Worm (Caenorhabditis elegans) whole organism, L2 larva: ENCODE measurements around the gene mccc-2.

Experiments
- C34F6.9 ChIP-seq: fragments of 150-350 bp; optimal IDR thresholded peaks from 2 replicates; lab custom pipeline; 2014; ENCODE audit warnings: missing biosample characterization, missing genetic modification characterization
- R02D3.7 ChIP-seq: fragments of 150-350 bp; optimal IDR thresholded peaks from 2 replicates; lab custom pipeline; 2014; ENCODE audit warnings: missing biosample characterization, missing genetic modification characterization
- Y55F3AM.14 ChIP-seq: fragments of 200-800 bp; sonication (Bioruptor generic); optimal IDR thresholded peaks from 2 replicates; lab custom pipeline; 2018; ENCODE audit warnings: mild to moderate bottlenecking, missing genetic modification characterization, missing compliant biosample characterization
- ZK546.5 ChIP-seq: sonication (generic microtip); optimal IDR thresholded peaks from 2 replicates; lab custom pipeline; 2017; ENCODE audit warnings: missing biosample characterization, missing genetic modification characterization
- alr-1 ChIP-seq: fragments of 150-350 bp; optimal IDR thresholded peaks from 2 replicates; lab custom pipeline; 2014; ENCODE audit warnings: missing biosample characterization, missing genetic modification characterization
- aly-2 ChIP-seq: fragments of 150-350 bp; optimal IDR thresholded peaks from 2 replicates; lab custom pipeline; 2014; ENCODE audit warnings: missing biosample characterization, missing genetic modification characterization
- ama-1 ChIP-seq: fragments of 150-350 bp; optimal IDR thresholded peaks from 2 replicates; lab custom pipeline; 2018; ENCODE audit warnings: inconsistent platforms
- blmp-1 ChIP-seq: sonication (generic microtip); optimal IDR thresholded peaks from 2 replicates; lab custom pipeline; 2017; ENCODE audit warnings: missing genetic modification characterization, mild to moderate bottlenecking, missing compliant biosample characterization, antibody characterized with exemption, moderate library complexity; ENCODE audit not compliant: insufficient read depth
- ceh-16 ChIP-seq: fragments of 150-350 bp; optimal IDR thresholded peaks from 2 replicates; lab custom pipeline; 2014; ENCODE audit warnings: missing biosample characterization, missing genetic modification characterization
- ceh-82 ChIP-seq: fragments of 150-350 bp; optimal IDR thresholded peaks from 2 replicates; lab custom pipeline; 2014; ENCODE audit warnings: missing biosample characterization, missing genetic modification characterization
- dmd-4 ChIP-seq: sonication (generic microtip); optimal IDR thresholded peaks from 2 replicates; lab custom pipeline; 2017; ENCODE audit warnings: missing biosample characterization, missing genetic modification characterization
- egl-27 ChIP-seq: sonication (generic microtip); optimal IDR thresholded peaks from 3 replicates; lab custom pipeline; 2017; ENCODE audit warnings: missing biosample characterization, missing genetic modification reagents, missing genetic modification characterization
- elt-1 ChIP-seq: fragments of 150-350 bp; optimal IDR thresholded peaks from 2 replicates; lab custom pipeline; 2014; ENCODE audit warnings: missing biosample characterization, missing genetic modification characterization
- gmeb-1 ChIP-seq: fragments of 150-350 bp; optimal IDR thresholded peaks from 2 replicates; lab custom pipeline; 2014; ENCODE audit warnings: missing biosample characterization, missing genetic modification characterization
- lin-11 ChIP-seq: fragments of 150-350 bp; sonication (generic microtip); optimal IDR thresholded peaks from 2 replicates; lab custom pipeline; 2014; ENCODE audit warnings: missing biosample characterization, missing genetic modification characterization, inconsistent platforms, mixed read lengths
- lin-13 ChIP-seq: fragments of 150-350 bp; optimal IDR thresholded peaks from 2 replicates; lab custom pipeline; 2014; ENCODE audit warnings: missing biosample characterization, missing genetic modification reagents, missing genetic modification characterization
- lin-39 ChIP-seq: fragments of 150-350 bp; optimal IDR thresholded peaks from 2 replicates; lab custom pipeline; 2014; ENCODE audit warnings: missing biosample characterization, missing genetic modification reagents, missing genetic modification characterization
- mab-5 ChIP-seq: fragments of 150-350 bp; optimal IDR thresholded peaks from 2 replicates; lab custom pipeline; 2014; ENCODE audit warnings: missing biosample characterization, missing genetic modification characterization
- mbf-1 ChIP-seq: sonication (generic microtip); optimal IDR thresholded peaks from 2 replicates; lab custom pipeline; 2017; ENCODE audit warnings: missing biosample characterization, missing genetic modification characterization
- mdl-1 ChIP-seq, 2 experiments: fragments of 150-350 bp in 1 of 2; sonication (generic microtip) in 1 of 2; optimal IDR thresholded peaks; 2 replicates each; lab custom pipeline; 2017; ENCODE audit warnings: missing biosample characterization in 2 of 2, missing genetic modification characterization in 2 of 2
- nhr-10 ChIP-seq: sonication (generic microtip); optimal IDR thresholded peaks from 2 replicates; lab custom pipeline; 2017; ENCODE audit warnings: missing biosample characterization, missing genetic modification characterization
- nhr-11 ChIP-seq: fragments of 150-350 bp; optimal IDR thresholded peaks from 2 replicates; lab custom pipeline; 2014; ENCODE audit warnings: missing biosample characterization, missing genetic modification characterization
- nhr-21 ChIP-seq: fragments of 150-350 bp; optimal IDR thresholded peaks from 2 replicates; lab custom pipeline; 2014; ENCODE audit warnings: missing biosample characterization, missing genetic modification characterization
- nhr-237 ChIP-seq: fragments of 150-350 bp; optimal IDR thresholded peaks from 2 replicates; lab custom pipeline; 2014; ENCODE audit warnings: missing biosample characterization, missing genetic modification characterization
- nhr-25 ChIP-seq: fragments of 150-350 bp; sonication (generic microtip); optimal IDR thresholded peaks from 3 replicates; lab custom pipeline; 2014; ENCODE audit warnings: missing biosample characterization, missing genetic modification characterization
- nhr-77 ChIP-seq: fragments of 150-350 bp; optimal IDR thresholded peaks from 2 replicates; lab custom pipeline; 2014; ENCODE audit warnings: missing biosample characterization, missing genetic modification characterization
- skn-1 ChIP-seq: sonication (generic microtip); optimal IDR thresholded peaks from 2 replicates; lab custom pipeline; 2017; ENCODE audit warnings: missing biosample characterization, missing genetic modification characterization
- sma-9 ChIP-seq, 2 experiments: fragments of 150-350 bp in 1 of 2; sonication (generic microtip) in 1 of 2; optimal IDR thresholded peaks; 2 replicates each; lab custom pipeline; 2014 to 2016; ENCODE audit warnings: missing genetic modification characterization in 2 of 2, mild to moderate bottlenecking in 1 of 2, missing biosample characterization in 1 of 2, missing compliant biosample characterization in 1 of 2, missing genetic modification reagents in 1 of 2, moderate library complexity in 1 of 2
- snpc-4 ChIP-seq: fragments of 150-350 bp; optimal IDR thresholded peaks from 2 replicates; lab custom pipeline; 2014; ENCODE audit warnings: missing biosample characterization, missing genetic modification characterization
- unc-55 ChIP-seq: fragments of 150-350 bp; sonication (generic microtip); optimal IDR thresholded peaks from 3 replicates; lab custom pipeline; 2014; ENCODE audit warnings: missing biosample characterization, missing genetic modification reagents, missing genetic modification characterization
- unc-62 ChIP-seq: fragments of 150-350 bp; optimal IDR thresholded peaks from 2 replicates; lab custom pipeline; 2014; ENCODE audit warnings: missing biosample characterization, missing genetic modification reagents, missing genetic modification characterization
- ztf-11 ChIP-seq: sonication (generic microtip); optimal IDR thresholded peaks from 2 replicates; lab custom pipeline; 2017; ENCODE audit warnings: missing biosample characterization, missing genetic modification characterization
- ztf-4 ChIP-seq: fragments of 150-350 bp; optimal IDR thresholded peaks from 2 replicates; lab custom pipeline; 2014; ENCODE audit warnings: missing biosample characterization, missing genetic modification characterization

Gene mccc-2

ce11 chrIII:9115745-9116144, 26.6 kb upstream of the mccc-2 start:
- TF ChIP-seq mab-5 (tag; lab: Kevin White, UChicago) (no peak), nhr-21 (tag; lab: Kevin White, UChicago) (no peak), nhr-10 (tag; lab: Kevin White, UChicago) (no peak), ztf-4 (tag; lab: Kevin White, UChicago) (no peak), C34F6.9 (tag; lab: Kevin White, UChicago) (no peak), ztf-11 (tag; lab: Kevin White, UChicago) (no peak), lin-13 (no peak), skn-1 (tag; lab: Kevin White, UChicago) (no peak), aly-2 (no peak), Y55F3AM.14 (GFP tag; lab: Kevin White, UChicago) (no peak), alr-1 (no peak), dmd-4 (tag; lab: Kevin White, UChicago) (no peak)

- TF ChIP-seq mbf-1 (tag; lab: Kevin White, UChicago) (no peak), elt-1 (tag; lab: Kevin White, UChicago) (no peak), ztf-11 (tag; lab: Kevin White, UChicago) (no peak), nhr-77 (tag; lab: Kevin White, UChicago) (no peak), nhr-21 (tag; lab: Kevin White, UChicago) (no peak), lin-11 (tag; lab: Kevin White, UChicago) (no peak), lin-13 (no peak), R02D3.7 (tag; lab: Kevin White, UChicago) (no peak), blmp-1 (tag; lab: Kevin White, UChicago) (no peak), nhr-10 (tag; lab: Kevin White, UChicago) (no peak), mdl-1 (tag; optimal IDR thresholded peaks at IDR 0.05; lab: Kevin White, UChicago) (no peak), ZK546.5 (tag; lab: Kevin White, UChicago) (no peak), aly-2 (no peak), unc-62 (GFP tag; lab: Kevin White, UChicago) (no peak), nhr-237 (tag; lab: Kevin White, UChicago) (no peak), lin-39 (no peak), nhr-11 (tag; lab: Kevin White, UChicago) (no peak), mab-5 (tag; lab: Kevin White, UChicago) (no peak), ceh-82 (tag; lab: Kevin White, UChicago) (no peak)
These were observed 25.5 kb upstream of the mccc-2 start, which contains the start of gene ZK512.1 for ce11 chrIII:9114649-9115048. Gene ZK512.1, plus strand, starts transcription at chrIII:9114949.

- TF ChIP-seq unc-62 (GFP tag; lab: Kevin White, UChicago): no peak
- no peak for TF ChIP-seq sma-9 (GFP tag; optimal IDR thresholded peaks at IDR 0.05; lab: Kevin White, UChicago)
- no peak for TF ChIP-seq sma-9 (tag; optimal IDR thresholded peaks at IDR 0.05; lab: Kevin White, UChicago)
- no peak for TF ChIP-seq dmd-4 (tag; lab: Kevin White, UChicago)
- no peak for TF ChIP-seq mbf-1 (tag; lab: Kevin White, UChicago)
- no peak for TF ChIP-seq gmeb-1 (tag; lab: Kevin White, UChicago)
- TF ChIP-seq ama-1 (lab: Kevin White, UChicago): no peak
- TF ChIP-seq nhr-25: no peak
These were observed 24.9 kb upstream of the mccc-2 start for ce11 chrIII:9114076-9114475.

- TF ChIP-seq nhr-11 (tag; lab: Kevin White, UChicago) (no peak), dmd-4 (tag; lab: Kevin White, UChicago) (no peak), nhr-237 (tag; lab: Kevin White, UChicago) (no peak), snpc-4 (tag; lab: Kevin White, UChicago) (no peak), aly-2 (no peak), ama-1 (lab: Kevin White, UChicago) (no peak)
These were observed 23.3 kb upstream of the mccc-2 start for ce11 chrIII:9112479-9112878.

ce11 chrIII:9110914-9111313, 21.7 kb upstream of the mccc-2 start:
- peak; percentile 19 for TF ChIP-seq unc-55 (GFP tag; lab: Kevin White, UChicago)

ce11 chrIII:9110270-9110669, 21.1 kb upstream of the mccc-2 start:
- no peak for TF ChIP-seq nhr-77 (tag; lab: Kevin White, UChicago)
- TF ChIP-seq egl-27: no peak
- TF ChIP-seq ceh-16 (tag; lab: Kevin White, UChicago): peak; percentile 81
- no peak for TF ChIP-seq ZK546.5 (tag; lab: Kevin White, UChicago)
